Worm (Caenorhabditis elegans) whole organism, L3 larva: ENCODE results near the gene D2096.12.

Experiments
- R02D3.7 ChIP-seq: fragments of 150-350 bp; optimal IDR thresholded peaks from 2 replicates; lab custom pipeline; 2014; ENCODE audit warnings: missing biosample characterization, missing genetic modification characterization
- ZK546.5 ChIP-seq: sonication (generic microtip); optimal IDR thresholded peaks from 2 replicates; lab custom pipeline; 2017; ENCODE audit warnings: missing biosample characterization, missing genetic modification characterization
- ama-1 ChIP-seq: fragments of 150-350 bp; optimal IDR thresholded peaks from 2 replicates; lab custom pipeline; 2018
- ceh-16 ChIP-seq: sonication (generic microtip); optimal IDR thresholded peaks from 2 replicates; lab custom pipeline; 2017; ENCODE audit warnings: missing biosample characterization, missing genetic modification characterization
- ceh-28 ChIP-seq: fragments of 150-350 bp; optimal IDR thresholded peaks from 2 replicates; lab custom pipeline; 2014; ENCODE audit warnings: missing biosample characterization, missing genetic modification reagents, missing genetic modification characterization
- ceh-82 ChIP-seq: fragments of 150-350 bp; optimal IDR thresholded peaks from 2 replicates; lab custom pipeline; 2014; ENCODE audit warnings: missing biosample characterization, missing genetic modification characterization
- ceh-9 ChIP-seq: sonication (generic microtip); optimal IDR thresholded peaks from 2 replicates; lab custom pipeline; 2018; ENCODE audit warnings: missing biosample characterization, missing genetic modification characterization
- egl-27 ChIP-seq: sonication (generic microtip); optimal IDR thresholded peaks from 4 replicates; lab custom pipeline; 2017; ENCODE audit warnings: missing biosample characterization, missing genetic modification reagents, missing genetic modification characterization
- egl-5 ChIP-seq: fragments of 150-350 bp; optimal IDR thresholded peaks from 2 replicates; lab custom pipeline; 2017; ENCODE audit warnings: missing biosample characterization, missing genetic modification reagents, missing genetic modification characterization, inconsistent platforms
- elt-1 ChIP-seq: fragments of 150-350 bp; optimal IDR thresholded peaks from 2 replicates; lab custom pipeline; 2014; ENCODE audit warnings: missing biosample characterization, missing genetic modification characterization
- elt-2 ChIP-seq: sonication (generic microtip); optimal IDR thresholded peaks from 2 replicates; lab custom pipeline; 2016; ENCODE audit warnings: missing genetic modification reagents, mild to moderate bottlenecking, missing genetic modification characterization, missing compliant biosample characterization
- elt-3 ChIP-seq, 3 experiments: fragments of 150-350 bp in 1 of 3; sonication (generic microtip) in 2 of 3; optimal IDR thresholded peaks; 2 replicates in 2 of 3; 4 replicates in 1 of 3; lab custom pipeline; 2014 to 2017; ENCODE audit warnings: missing biosample characterization in 3 of 3, missing genetic modification characterization in 3 of 3
- eor-1 ChIP-seq, 2 experiments: fragments of 150-350 bp; optimal IDR thresholded peaks; 2 replicates each; lab custom pipeline; 2014 to 2018; ENCODE audit warnings: missing biosample characterization in 2 of 2, missing genetic modification characterization in 2 of 2
- fkh-10 ChIP-seq: sonication (generic microtip); optimal IDR thresholded peaks from 2 replicates; lab custom pipeline; 2017; ENCODE audit warnings: missing biosample characterization, missing genetic modification reagents, missing genetic modification characterization
- fos-1 ChIP-seq: fragments of 150-350 bp; optimal IDR thresholded peaks from 2 replicates; lab custom pipeline; 2014; ENCODE audit warnings: missing biosample characterization, missing genetic modification characterization
- hmg-11 ChIP-seq: sonication (generic microtip); optimal IDR thresholded peaks from 2 replicates; lab custom pipeline; 2016; ENCODE audit warnings: missing genetic modification characterization, missing compliant biosample characterization
- jun-1 ChIP-seq: fragments of 150-350 bp; optimal IDR thresholded peaks from 2 replicates; lab custom pipeline; 2014; ENCODE audit warnings: missing biosample characterization, missing genetic modification reagents, missing genetic modification characterization
- lin-15B ChIP-seq: fragments of 150-350 bp; optimal IDR thresholded peaks from 2 replicates; lab custom pipeline; 2014; ENCODE audit warnings: missing biosample characterization, missing genetic modification characterization
- lin-39 ChIP-seq: fragments of 150-350 bp; optimal IDR thresholded peaks from 2 replicates; lab custom pipeline; 2018; ENCODE audit warnings: missing biosample characterization, missing genetic modification reagents, missing genetic modification characterization
- lsy-12 ChIP-seq: sonication (generic microtip); optimal IDR thresholded peaks from 2 replicates; lab custom pipeline; 2016; ENCODE audit warnings: mild to moderate bottlenecking, missing genetic modification characterization, missing compliant biosample characterization
- nfya-1 ChIP-seq: sonication (generic microtip); optimal IDR thresholded peaks from 2 replicates; lab custom pipeline; 2017; ENCODE audit warnings: missing genetic modification characterization, mild to moderate bottlenecking, missing compliant biosample characterization, antibody characterized with exemption, moderate library complexity; ENCODE audit not compliant: insufficient read depth
- nhr-11 ChIP-seq: fragments of 150-350 bp; optimal IDR thresholded peaks from 2 replicates; lab custom pipeline; 2014; ENCODE audit warnings: missing biosample characterization, missing genetic modification characterization
- nhr-23 ChIP-seq: fragments of 150-350 bp; optimal IDR thresholded peaks from 2 replicates; lab custom pipeline; 2014; ENCODE audit warnings: missing biosample characterization, missing genetic modification reagents, missing genetic modification characterization
- nhr-237 ChIP-seq: fragments of 150-350 bp; optimal IDR thresholded peaks from 2 replicates; lab custom pipeline; 2014; ENCODE audit warnings: missing biosample characterization, missing genetic modification characterization
- nhr-25 ChIP-seq: sonication (generic microtip); optimal IDR thresholded peaks from 2 replicates; lab custom pipeline; 2017; ENCODE audit warnings: missing biosample characterization, missing genetic modification characterization
- nhr-28 ChIP-seq: fragments of 150-350 bp; optimal IDR thresholded peaks from 2 replicates; lab custom pipeline; 2014; ENCODE audit warnings: missing biosample characterization, missing genetic modification characterization
- nhr-43 ChIP-seq: sonication (generic microtip); optimal IDR thresholded peaks from 2 replicates; lab custom pipeline; 2016; ENCODE audit warnings: mild to moderate bottlenecking, missing genetic modification characterization, missing compliant biosample characterization; ENCODE audit not compliant: poor library complexity, severe bottlenecking
- nhr-67 ChIP-seq: fragments of 150-350 bp; optimal IDR thresholded peaks from 2 replicates; lab custom pipeline; 2014; ENCODE audit warnings: missing biosample characterization, missing genetic modification characterization
- nhr-76 ChIP-seq: fragments of 150-350 bp; sonication (generic microtip); optimal IDR thresholded peaks from 5 replicates; lab custom pipeline; 2014; ENCODE audit warnings: missing biosample characterization, missing genetic modification characterization
- nhr-77 ChIP-seq: fragments of 150-350 bp; optimal IDR thresholded peaks from 2 replicates; lab custom pipeline; 2014; ENCODE audit warnings: missing biosample characterization, missing genetic modification characterization
- pha-4 ChIP-seq: fragments of 150-350 bp; optimal IDR thresholded peaks from 2 replicates; lab custom pipeline; 2014; ENCODE audit warnings: missing biosample characterization, missing genetic modification reagents, missing genetic modification characterization
- pqm-1 ChIP-seq: fragments of 150-350 bp; optimal IDR thresholded peaks from 2 replicates; lab custom pipeline; 2017; ENCODE audit warnings: missing biosample characterization, missing genetic modification characterization, inconsistent platforms
- skn-1 ChIP-seq: fragments of 150-350 bp; optimal IDR thresholded peaks from 2 replicates; lab custom pipeline; 2014; ENCODE audit warnings: missing biosample characterization, missing genetic modification characterization
- snpc-4 ChIP-seq: fragments of 150-350 bp; optimal IDR thresholded peaks from 2 replicates; lab custom pipeline; 2014; ENCODE audit warnings: missing biosample characterization, missing genetic modification characterization
- tbx-2 ChIP-seq: sonication (generic microtip); optimal IDR thresholded peaks from 2 replicates; lab custom pipeline; 2016; ENCODE audit warnings: mild to moderate bottlenecking, missing genetic modification characterization, missing compliant biosample characterization
- unc-39 ChIP-seq: sonication (generic microtip); optimal IDR thresholded peaks from 4 replicates; lab custom pipeline; 2017; ENCODE audit warnings: missing biosample characterization, missing genetic modification characterization
- unc-62 ChIP-seq: fragments of 150-350 bp; sonication (generic microtip); optimal IDR thresholded peaks from 4 replicates; lab custom pipeline; 2014; ENCODE audit warnings: missing biosample characterization, missing genetic modification reagents, missing genetic modification characterization
- ztf-11 ChIP-seq: fragments of 150-350 bp; optimal IDR thresholded peaks from 2 replicates; lab custom pipeline; 2014; ENCODE audit warnings: missing biosample characterization, missing genetic modification characterization
- ztf-4 ChIP-seq: fragments of 150-350 bp; optimal IDR thresholded peaks from 2 replicates; lab custom pipeline; 2014; ENCODE audit warnings: missing biosample characterization, missing genetic modification characterization

Gene D2096.12

DNA sequence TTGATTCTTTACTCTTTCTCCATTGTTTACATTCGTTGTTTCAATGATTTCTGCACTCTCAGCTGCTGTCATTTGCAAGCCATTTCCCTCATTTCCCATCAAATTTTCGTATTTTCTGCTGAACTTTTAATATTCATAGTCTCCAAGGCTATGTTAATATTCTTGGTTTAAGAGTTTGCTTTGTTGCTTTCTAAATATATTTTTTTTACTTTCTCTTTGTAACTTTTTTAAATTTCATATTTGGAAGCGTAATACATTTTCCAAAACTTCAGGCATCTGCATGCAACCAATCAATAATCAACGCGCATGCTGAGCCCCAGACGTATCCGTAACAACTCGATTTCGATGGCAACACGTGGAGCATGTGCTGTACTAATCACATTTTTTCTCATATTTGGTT, 2.4 kb upstream of the D2096.12 start, which contains the start of gene sqv-1:
Gene sqv-1 (plus strand): TSS at position 301 of the 400 bp plus-strand sequence.
- TF ChIP-seq pha-4 = peak; percentile 41
- TF ChIP-seq skn-1 = no peak

DNA sequence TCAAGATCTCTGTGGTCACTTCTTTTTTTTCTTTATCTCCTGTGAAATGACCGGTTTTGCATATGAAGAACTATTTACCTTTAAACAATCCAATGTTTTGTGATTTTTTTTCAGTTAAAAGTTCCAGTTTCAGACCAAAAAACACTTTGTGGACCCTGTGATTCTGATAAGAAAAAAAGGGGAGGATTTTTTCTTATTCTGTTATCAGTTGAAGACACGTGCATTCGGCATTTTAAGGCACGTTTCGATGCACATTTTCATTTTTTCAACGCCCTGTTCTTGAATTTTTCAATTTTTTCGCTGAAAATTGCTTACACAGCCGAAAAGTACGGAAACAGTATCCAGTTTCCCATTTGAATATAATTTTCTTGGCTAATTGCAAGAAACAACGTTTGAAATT, 3.0 kb downstream of the D2096.12 start, which contains the start of gene aagr-1:
Gene aagr-1 (plus strand): TSS at position 227 of the 400 bp plus-strand sequence.
- TF ChIP-seq elt-2 (tag; lab: Kevin White, UChicago) (peak; percentile 82), pha-4 (peak; percentile 1), nhr-28 (tag; lab: Kevin White, UChicago) (no peak), pqm-1 (tag; lab: Kevin White, UChicago) (peak; percentile 75)
- TF ChIP-seq, all 47 proteins: peak for 3

DNA sequence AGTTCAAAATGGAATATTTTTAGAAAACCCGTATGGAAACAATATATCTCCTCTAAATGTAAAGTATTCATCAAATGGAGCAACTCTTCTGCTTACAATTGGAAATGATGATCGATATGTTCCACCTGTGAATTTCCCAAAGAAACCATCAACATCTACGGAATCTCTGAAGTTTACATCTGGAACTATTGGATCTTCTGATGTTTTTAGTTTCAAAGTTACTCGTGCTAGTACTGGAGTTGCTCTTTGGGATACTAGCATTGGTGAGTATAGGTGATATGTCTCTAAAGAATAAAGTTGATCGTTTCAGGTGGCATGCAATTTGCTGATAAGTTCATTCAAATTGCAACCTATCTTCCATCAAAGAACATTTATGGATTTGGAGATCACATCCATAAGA, 4.6 kb downstream of the D2096.12 start:
- TF ChIP-seq elt-1 (tag; lab: Kevin White, UChicago) (no peak), egl-27 (tag; lab: Kevin White, UChicago) (no peak), ztf-4 (tag; lab: Kevin White, UChicago) (no peak), ceh-28 (no peak), ama-1 (lab: Kevin White, UChicago) (no peak), eor-1 (tag; optimal IDR thresholded peaks at IDR 0.05; lab: Kevin White, UChicago) (no peak), fos-1 (no peak), ztf-11 (tag; lab: Kevin White, UChicago) (no peak), nhr-77 (tag; lab: Kevin White, UChicago) (no peak), elt-2 (tag; lab: Kevin White, UChicago) (no peak), fkh-10 (GFP tag; lab: Kevin White, UChicago) (no peak)
- TF ChIP-seq, all 47 proteins: peak for 0

DNA sequence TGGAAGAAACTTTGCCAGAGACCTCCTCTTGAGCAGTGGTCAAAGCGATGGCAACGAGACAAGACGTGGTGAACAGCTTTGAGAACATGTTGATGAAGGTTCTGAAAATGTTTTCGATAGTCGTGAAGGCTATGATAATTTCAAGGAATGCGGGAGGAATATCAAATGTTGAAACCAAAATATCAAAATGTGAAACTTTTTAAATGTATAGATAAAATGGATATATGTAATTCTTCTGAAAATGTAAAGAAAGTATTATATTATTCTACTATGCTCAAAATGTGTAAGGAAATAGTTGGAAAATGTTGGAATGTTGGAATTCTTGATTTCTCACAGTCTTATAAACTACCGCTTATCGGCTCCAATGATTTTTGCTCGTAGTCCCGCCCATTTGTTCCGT, 5.9 kb downstream of the D2096.12 start, which contains the start of gene D2096.6:
Gene D2096.6 (minus strand): TSS at position 101 of the 400 bp plus-strand sequence.
- TF ChIP-seq nhr-76 = no peak
- no peak for TF ChIP-seq nhr-11 (tag; lab: Kevin White, UChicago)
- TF ChIP-seq pha-4 = no peak
- no peak for TF ChIP-seq nhr-237 (tag; lab: Kevin White, UChicago)
- TF ChIP-seq hmg-11 (tag; lab: Kevin White, UChicago) = no peak
- TF ChIP-seq nhr-67 (tag; lab: Kevin White, UChicago) = no peak
- TF ChIP-seq unc-62 (GFP tag; lab: Kevin White, UChicago) = no peak
- TF ChIP-seq ceh-28 = no peak
- TF ChIP-seq nhr-25 (tag; lab: Kevin White, UChicago) = no peak
- no peak for TF ChIP-seq eor-1 (tag; optimal IDR thresholded peaks at IDR 0.05; lab: Kevin White, UChicago)
- TF ChIP-seq ztf-11 (tag; lab: Kevin White, UChicago) = no peak
- TF ChIP-seq unc-39 (tag; lab: Kevin White, UChicago) = no peak

DNA sequence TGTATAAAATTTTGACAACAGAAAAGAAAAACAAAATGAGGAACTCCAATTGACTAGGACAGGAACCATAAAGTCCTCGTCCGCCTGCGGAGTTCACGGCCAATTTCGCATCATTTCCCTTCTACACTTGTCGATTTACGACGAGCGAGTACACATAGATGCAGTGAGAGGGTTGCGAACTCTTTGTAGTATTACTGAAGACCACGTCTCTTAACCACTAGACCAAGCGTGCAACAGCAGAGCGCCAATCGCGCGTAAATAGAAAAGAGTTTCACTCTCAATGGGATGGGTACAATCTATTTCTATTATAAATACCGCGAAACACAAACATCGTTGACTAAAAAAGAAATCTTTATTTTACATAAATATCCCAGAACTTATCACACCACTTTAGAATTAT, 12.1 kb downstream of the D2096.12 start:
- TF ChIP-seq snpc-4 = peak; percentile 63
- peak; percentile 7 for TF ChIP-seq egl-27 (tag; lab: Kevin White, UChicago)
- TF ChIP-seq ama-1 (lab: Kevin White, UChicago) = peak; percentile 84
- TF ChIP-seq jun-1 = peak; percentile 55
- peak; percentile 71 for TF ChIP-seq egl-5 (tag; lab: Kevin White, UChicago)
- TF ChIP-seq ZK546.5 (tag; lab: Kevin White, UChicago) = no peak
- TF ChIP-seq elt-3 (tag; optimal IDR thresholded peaks at IDR 0.05; lab: Kevin White, UChicago) = no peak
- peak; percentile 81 for TF ChIP-seq nhr-43 (tag; lab: Kevin White, UChicago)
- TF ChIP-seq ztf-11 (tag; lab: Kevin White, UChicago) = no peak
- TF ChIP-seq elt-2 (tag; lab: Kevin White, UChicago) = peak; percentile 66
- no peak for TF ChIP-seq ceh-9
- TF ChIP-seq unc-39 (tag; lab: Kevin White, UChicago) = no peak
- no peak for TF ChIP-seq ceh-16
- peak; percentile 57 for TF ChIP-seq skn-1
- peak; percentile 56 for TF ChIP-seq nhr-23 (tag; lab: Kevin White, UChicago)
- TF ChIP-seq nfya-1 (tag; lab: Kevin White, UChicago) = peak; percentile 80
- no peak for TF ChIP-seq nhr-77 (tag; lab: Kevin White, UChicago)
- peak; percentile 59 for TF ChIP-seq tbx-2 (tag; lab: Kevin White, UChicago)
- no peak for TF ChIP-seq nhr-76
- peak; percentile 30 for TF ChIP-seq ztf-4 (tag; lab: Kevin White, UChicago)
- peak; percentile 88 for TF ChIP-seq pha-4
- peak; percentile 59 for TF ChIP-seq lin-15B
- TF ChIP-seq pqm-1 (tag; lab: Kevin White, UChicago) = peak; percentile 72
- TF ChIP-seq nhr-237 (tag; lab: Kevin White, UChicago) = no peak
- peak; percentile 79 for TF ChIP-seq lsy-12
- TF ChIP-seq lin-39 = peak; percentile 90
- TF ChIP-seq R02D3.7 (tag; lab: Kevin White, UChicago) = peak; percentile 79
- peak; percentile 59 for TF ChIP-seq nhr-25 (tag; lab: Kevin White, UChicago)
- TF ChIP-seq ceh-82 (tag; lab: Kevin White, UChicago) = peak; percentile 18
